Fruit fly (Drosophila melanogaster): ENCODE measurements around the gene CG18563.

DNA sequence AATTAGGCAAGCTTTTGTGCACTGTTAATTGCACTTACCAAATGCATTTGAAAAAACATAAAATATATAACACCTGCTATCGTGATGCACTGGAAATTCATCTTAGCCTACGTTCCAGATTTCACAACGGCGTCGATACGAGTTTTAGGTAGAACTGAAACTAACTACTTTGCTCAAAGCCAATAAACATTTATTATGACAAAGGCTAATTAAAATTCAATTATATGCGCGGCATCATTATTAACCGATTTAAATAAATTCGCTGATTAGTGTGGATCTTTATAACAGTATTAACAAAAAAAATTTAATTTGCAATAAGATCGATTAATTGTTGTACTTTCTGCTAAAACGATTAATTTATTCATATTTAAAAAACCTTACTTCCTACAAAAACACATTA, 21.3 kb downstream of the CG18563 start, which contains the start of gene CG33928:
- TF ChIP-seq pad (GFP tag; optimal IDR thresholded peaks at IDR 0.05) (no peak), kay (GFP tag; ENCODE audit: borderline replicate concordance) (no peak), CG1620 (GFP tag; optimal IDR thresholded peaks at IDR 0.05) (no peak)
